Fruit fly (Drosophila melanogaster): ENCODE data around the gene Mst57Db.

Gene Mst57Db

DNA sequence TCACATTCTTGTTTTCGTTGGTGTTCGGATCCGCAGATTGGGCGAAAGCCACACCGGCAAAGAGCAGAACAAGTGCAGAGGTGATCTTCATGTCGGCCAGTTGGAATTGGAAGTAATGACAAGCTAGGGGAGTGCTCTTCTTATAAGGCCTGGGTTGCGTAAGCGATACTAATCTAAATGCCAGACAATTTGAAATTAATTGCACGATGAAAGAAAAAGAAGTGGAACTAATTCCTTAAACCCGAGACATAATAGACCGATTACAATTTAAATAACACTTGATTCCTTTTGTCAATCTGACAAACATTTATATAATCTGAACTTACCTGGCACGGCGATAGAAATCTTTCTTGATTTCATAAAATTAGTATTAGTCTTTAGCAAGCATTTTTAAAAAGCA is at the start of gene Mst57Db:
Gene Mst57Db, minus strand, starts transcription at position 101 of the 400 bp plus-strand sequence.
- no peak for TF ChIP-seq Ets98B (GFP tag; IDR thresholded peaks at IDR 0.05)
- no peak for TF ChIP-seq rn (GFP tag; IDR thresholded peaks at IDR 0.05)
- TF ChIP-seq CG4496 (GFP tag; IDR thresholded peaks at IDR 0.05): no peak
- TF ChIP-seq CG34367 (tag; optimal IDR thresholded peaks at IDR 0.05): no peak
- no peak for TF ChIP-seq CG9948 (tag; optimal IDR thresholded peaks at IDR 0.05)
- no peak for TF ChIP-seq CG8159 (tag; optimal IDR thresholded peaks at IDR 0.05)
- no peak for TF ChIP-seq CG32121 (GFP tag; IDR thresholded peaks at IDR 0.05)
- TF ChIP-seq gl (tag; optimal IDR thresholded peaks at IDR 0.05): no peak
- TF ChIP-seq CG8301 (tag; optimal IDR thresholded peaks at IDR 0.05): no peak
- no peak for TF ChIP-seq CG15710 (tag; optimal IDR thresholded peaks at IDR 0.05)
- no peak for TF ChIP-seq D1 (tag; optimal IDR thresholded peaks at IDR 0.05)
- no peak for TF ChIP-seq CG12605 (GFP tag; IDR thresholded peaks at IDR 0.05)
- TF ChIP-seq fd96Ca (GFP tag; IDR thresholded peaks at IDR 0.05): no peak
- no peak for TF ChIP-seq CG13204 (GFP tag; optimal IDR thresholded peaks at IDR 0.05)
- TF ChIP-seq CG10348 (GFP tag; IDR thresholded peaks at IDR 0.05): no peak
- TF ChIP-seq CG17806 (tag; optimal IDR thresholded peaks at IDR 0.05): no peak

DNA sequence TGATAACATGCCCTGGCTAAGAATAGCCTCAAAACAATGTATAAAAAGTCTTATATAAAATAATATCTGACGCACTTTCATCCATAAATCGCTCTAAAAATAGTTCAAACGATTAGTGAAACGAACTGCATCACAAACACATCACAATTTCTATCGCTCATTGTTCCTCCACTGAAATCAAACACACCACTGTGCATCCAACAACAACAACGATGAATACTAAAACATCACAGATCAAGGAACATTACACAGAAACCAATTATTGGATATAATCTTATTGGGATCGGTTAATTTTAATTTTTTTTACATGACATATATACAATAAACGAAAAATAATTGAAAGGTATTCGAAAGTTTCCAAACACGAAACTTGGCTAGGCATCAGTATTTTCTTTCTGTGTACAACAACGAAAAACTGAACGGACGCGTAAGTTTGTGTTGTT is 48.6 kb upstream of the Mst57Db start:
- peak; percentile 13; the same call in 1 of the 2 replicates for TF ChIP-seq rn (GFP tag; IDR thresholded peaks at IDR 0.05)
- TF ChIP-seq CG13204 (GFP tag; optimal IDR thresholded peaks at IDR 0.05): no peak
- TF ChIP-seq CG15710 (tag; optimal IDR thresholded peaks at IDR 0.05): no peak
- TF ChIP-seq CG14655 (GFP tag; optimal IDR thresholded peaks at IDR 0.05): peak; percentile 68
- TF ChIP-seq D1 (tag; optimal IDR thresholded peaks at IDR 0.05): no peak
- TF ChIP-seq CG17806 (tag; optimal IDR thresholded peaks at IDR 0.05): peak; percentile 1
- TF ChIP-seq CG34367 (tag; optimal IDR thresholded peaks at IDR 0.05): no peak
- TF ChIP-seq gl (tag; optimal IDR thresholded peaks at IDR 0.05): no peak
- peak; percentile 82 for TF ChIP-seq Ets98B (GFP tag; IDR thresholded peaks at IDR 0.05)
- no peak for TF ChIP-seq Snoo (tag; optimal IDR thresholded peaks at IDR 0.05)
- no peak for TF ChIP-seq fd96Ca (GFP tag; IDR thresholded peaks at IDR 0.05)
- TF ChIP-seq Pif1A (GFP tag; optimal IDR thresholded peaks at IDR 0.05): peak; percentile 38
- TF ChIP-seq CG10348 (GFP tag; IDR thresholded peaks at IDR 0.05): no peak
- peak; percentile 70 for TF ChIP-seq CG32121 (GFP tag; IDR thresholded peaks at IDR 0.05)
- TF ChIP-seq Pif1B (GFP tag; optimal IDR thresholded peaks at IDR 0.05): no peak
- peak; percentile 19 for TF ChIP-seq CG8159 (tag; optimal IDR thresholded peaks at IDR 0.05)
- no peak for TF ChIP-seq CG9948 (tag; optimal IDR thresholded peaks at IDR 0.05)
- TF ChIP-seq CG8301 (tag; optimal IDR thresholded peaks at IDR 0.05): peak; percentile 73
- no peak for TF ChIP-seq EcR (GFP tag; optimal IDR thresholded peaks at IDR 0.05)
- TF ChIP-seq CG12605 (GFP tag; IDR thresholded peaks at IDR 0.05): peak; percentile 49; the same call in 1 of the 2 replicates
- no peak; the same call in 1 of the 3 replicates for TF ChIP-seq CG4496 (GFP tag; IDR thresholded peaks at IDR 0.05)

DNA sequence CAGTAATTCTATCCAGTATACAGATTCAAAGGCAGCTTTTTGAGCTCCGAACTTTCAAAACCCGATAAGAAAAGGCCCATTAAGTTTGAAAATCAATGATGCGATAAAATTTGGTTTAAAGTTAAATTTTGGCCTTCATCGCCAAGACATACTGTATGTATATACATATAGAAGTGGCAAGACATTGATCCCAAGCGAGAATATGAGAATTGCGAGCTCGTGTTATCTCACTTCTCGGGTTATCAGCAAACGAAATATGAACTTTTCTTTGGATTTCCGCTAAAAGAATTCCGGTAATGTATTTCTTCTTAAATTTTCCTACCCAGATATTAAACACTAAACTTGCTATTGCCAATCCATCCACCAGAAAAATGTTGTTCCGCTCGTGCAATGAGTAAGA is 46.4 kb upstream of the Mst57Db start:
- TF ChIP-seq EcR (GFP tag; optimal IDR thresholded peaks at IDR 0.05) (peak; percentile 78), CG15710 (tag; optimal IDR thresholded peaks at IDR 0.05) (no peak), CG13204 (GFP tag; optimal IDR thresholded peaks at IDR 0.05) (no peak), CG12605 (GFP tag; IDR thresholded peaks at IDR 0.05) (no peak), CG8159 (tag; optimal IDR thresholded peaks at IDR 0.05) (no peak), fd96Ca (GFP tag; IDR thresholded peaks at IDR 0.05) (no peak), Pif1A (GFP tag; optimal IDR thresholded peaks at IDR 0.05) (no peak), Ets98B (GFP tag; IDR thresholded peaks at IDR 0.05) (no peak)

DNA sequence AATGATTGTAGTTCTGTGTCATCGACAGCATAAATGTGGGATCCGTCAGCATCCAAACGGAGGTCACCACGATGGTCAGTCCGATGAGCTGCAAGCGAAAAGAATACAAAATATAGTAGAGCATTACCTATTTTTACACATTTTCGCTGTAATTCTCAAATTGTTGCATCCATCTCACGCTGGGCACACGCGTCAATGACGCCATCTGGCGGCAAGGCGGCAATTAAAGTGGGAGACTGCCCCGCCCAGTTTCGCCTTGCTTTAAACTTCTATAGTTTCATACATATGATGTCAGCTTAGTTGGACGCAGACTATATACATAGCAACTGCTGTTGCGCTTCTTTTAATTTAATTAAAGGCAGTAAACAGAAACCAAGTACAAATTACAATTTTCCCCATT is 45.9 kb upstream of the Mst57Db start:
- TF ChIP-seq CG9948 (tag; optimal IDR thresholded peaks at IDR 0.05): no peak
- TF ChIP-seq gl (tag; optimal IDR thresholded peaks at IDR 0.05): no peak

DNA sequence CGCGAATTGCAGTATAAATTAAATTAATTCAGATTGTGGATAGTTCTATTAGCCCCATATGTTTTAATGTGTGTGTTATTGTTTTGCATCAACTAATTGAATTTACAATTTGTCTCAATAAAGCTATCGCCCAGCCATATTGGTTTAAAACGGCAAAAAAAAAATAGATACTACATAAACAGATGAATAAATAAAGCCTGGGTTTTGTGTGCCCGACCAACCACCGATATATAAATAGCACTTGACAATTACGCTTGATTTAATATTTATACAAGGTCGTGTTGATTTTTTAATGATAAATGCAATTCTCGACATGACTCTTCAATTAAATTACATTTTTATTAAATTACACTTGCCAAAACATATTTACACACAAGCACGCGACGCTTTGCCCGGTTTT is 39.7 kb upstream of the Mst57Db start:
- TF ChIP-seq CG14655 (GFP tag; optimal IDR thresholded peaks at IDR 0.05): no peak
- no peak for TF ChIP-seq EcR (GFP tag; optimal IDR thresholded peaks at IDR 0.05)
- no peak for TF ChIP-seq gl (tag; optimal IDR thresholded peaks at IDR 0.05)
- no peak for TF ChIP-seq CG8301 (tag; optimal IDR thresholded peaks at IDR 0.05)
- TF ChIP-seq Snoo (tag; optimal IDR thresholded peaks at IDR 0.05): no peak
- no peak for TF ChIP-seq CG32121 (GFP tag; IDR thresholded peaks at IDR 0.05)
- no peak for TF ChIP-seq CG12605 (GFP tag; IDR thresholded peaks at IDR 0.05)
- no peak for TF ChIP-seq Ets98B (GFP tag; IDR thresholded peaks at IDR 0.05)
- no peak for TF ChIP-seq fd96Ca (GFP tag; IDR thresholded peaks at IDR 0.05)
- TF ChIP-seq CG10348 (GFP tag; IDR thresholded peaks at IDR 0.05): no peak
- no peak for TF ChIP-seq CG15710 (tag; optimal IDR thresholded peaks at IDR 0.05)
- TF ChIP-seq Pif1B (GFP tag; optimal IDR thresholded peaks at IDR 0.05): no peak
- no peak for TF ChIP-seq Pif1A (GFP tag; optimal IDR thresholded peaks at IDR 0.05)
- TF ChIP-seq D1 (tag; optimal IDR thresholded peaks at IDR 0.05): no peak
- TF ChIP-seq CG9948 (tag; optimal IDR thresholded peaks at IDR 0.05): no peak

DNA sequence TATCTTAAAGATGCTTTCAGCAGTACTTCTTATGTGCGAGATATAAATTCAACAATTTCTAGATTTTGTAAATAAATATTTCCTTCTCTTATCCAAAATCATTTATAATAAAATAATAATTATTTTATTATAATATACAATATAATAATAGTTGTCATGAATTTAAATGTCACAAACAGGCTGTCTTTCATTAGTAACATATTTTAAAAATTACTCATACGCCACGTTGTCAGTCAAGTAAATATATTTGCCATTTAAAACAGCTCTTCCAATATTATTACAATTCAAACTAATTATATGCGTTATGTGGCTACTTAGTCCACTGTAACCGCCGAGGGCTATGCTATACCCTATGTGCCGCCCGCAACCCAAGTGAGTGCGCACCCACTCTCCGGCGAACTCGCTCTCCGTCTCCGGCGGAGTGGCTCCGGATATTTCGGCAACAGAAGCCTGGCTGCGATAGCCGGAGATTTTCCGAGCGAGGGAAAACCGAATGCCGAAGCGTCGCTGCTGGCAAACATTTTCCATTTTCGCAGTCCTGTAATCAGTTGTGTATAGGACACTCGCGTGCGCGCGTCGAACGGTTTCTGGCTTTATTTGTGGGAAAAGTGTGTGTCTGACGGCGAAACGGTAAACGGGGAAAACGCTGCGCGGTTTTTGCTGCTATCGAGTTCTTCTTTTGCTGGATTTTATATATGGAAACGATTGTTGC is 25.0 kb upstream of the Mst57Db start, which contains the start of gene CG5890:
Gene CG5890, plus strand, starts transcription at position 561 of the 712 bp plus-strand sequence.
- no peak for TF ChIP-seq CG32121 (GFP tag; IDR thresholded peaks at IDR 0.05)
- TF ChIP-seq CG10348 (GFP tag; IDR thresholded peaks at IDR 0.05): no peak
- no peak for TF ChIP-seq Snoo (tag; optimal IDR thresholded peaks at IDR 0.05)
- no peak for TF ChIP-seq CG34367 (tag; optimal IDR thresholded peaks at IDR 0.05)
- no peak for TF ChIP-seq Ets98B (GFP tag; IDR thresholded peaks at IDR 0.05)
- no peak for TF ChIP-seq Pif1A (GFP tag; optimal IDR thresholded peaks at IDR 0.05)
- TF ChIP-seq rn (GFP tag; IDR thresholded peaks at IDR 0.05): no peak
- no peak for TF ChIP-seq fd96Ca (GFP tag; IDR thresholded peaks at IDR 0.05)
- TF ChIP-seq CG13204 (GFP tag; optimal IDR thresholded peaks at IDR 0.05): no peak
- no peak for TF ChIP-seq CG17806 (tag; optimal IDR thresholded peaks at IDR 0.05)
- peak; percentile 39 for TF ChIP-seq CG14655 (GFP tag; optimal IDR thresholded peaks at IDR 0.05)
- TF ChIP-seq CG8159 (tag; optimal IDR thresholded peaks at IDR 0.05): peak; percentile 49
- TF ChIP-seq CG4496 (GFP tag; IDR thresholded peaks at IDR 0.05): no peak
- TF ChIP-seq Pif1B (GFP tag; optimal IDR thresholded peaks at IDR 0.05): no peak
- no peak for TF ChIP-seq CG12605 (GFP tag; IDR thresholded peaks at IDR 0.05)
- TF ChIP-seq CG8301 (tag; optimal IDR thresholded peaks at IDR 0.05): peak; percentile 9
- TF ChIP-seq gl (tag; optimal IDR thresholded peaks at IDR 0.05): no peak

Data from whole organism, pupa.